Worm (Caenorhabditis elegans) whole organism, mixed stage, embryonic: ENCODE data around the gene cal-5.

ENCODE experiments used
- ceh-43 ChIP-seq: fragments of 200-800 bp; sonication (Bioruptor generic); optimal IDR thresholded peaks from 2 replicates; lab custom pipeline; 2018; ENCODE audit warnings: mild to moderate bottlenecking, missing genetic modification characterization, moderate library complexity, missing compliant biosample characterization
- lin-32 ChIP-seq: fragments of 200-800 bp; sonication (Bioruptor generic); optimal IDR thresholded peaks from 2 replicates; lab custom pipeline; 2018; ENCODE audit warnings: mild to moderate bottlenecking, missing genetic modification characterization, missing compliant biosample characterization
- lsy-2 ChIP-seq: fragments of 150-350 bp; optimal IDR thresholded peaks from 2 replicates; lab custom pipeline; 2014; ENCODE audit warnings: missing biosample characterization, missing genetic modification characterization

DNA sequence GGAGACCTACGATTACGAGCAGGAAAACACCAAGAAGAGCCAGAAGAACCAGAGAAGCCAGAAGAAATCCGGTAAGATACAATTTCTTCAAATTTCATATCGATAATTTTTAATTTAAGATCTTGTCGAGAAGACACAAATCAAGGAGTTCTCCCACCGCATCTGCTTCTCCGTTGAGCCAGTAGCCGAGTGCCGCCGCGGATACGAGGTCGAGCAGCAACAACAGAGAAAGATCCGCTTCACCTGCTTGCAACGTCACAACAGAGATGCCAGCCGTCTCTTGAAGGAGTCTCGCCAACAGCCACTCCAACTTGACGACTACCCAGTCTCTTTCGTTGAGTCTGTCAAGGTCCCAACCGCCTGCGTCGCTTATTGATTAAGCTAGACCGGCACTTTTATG lies 27.9 kb upstream of the cal-5 start:
- TF ChIP-seq lin-32 (GFP tag; lab: Kevin White, UChicago) (no peak), lsy-2 (no peak), ceh-43 (GFP tag; lab: Kevin White, UChicago) (no peak)
